Fruit fly (Drosophila melanogaster): ENCODE data around the gene Taf3.

DNA sequence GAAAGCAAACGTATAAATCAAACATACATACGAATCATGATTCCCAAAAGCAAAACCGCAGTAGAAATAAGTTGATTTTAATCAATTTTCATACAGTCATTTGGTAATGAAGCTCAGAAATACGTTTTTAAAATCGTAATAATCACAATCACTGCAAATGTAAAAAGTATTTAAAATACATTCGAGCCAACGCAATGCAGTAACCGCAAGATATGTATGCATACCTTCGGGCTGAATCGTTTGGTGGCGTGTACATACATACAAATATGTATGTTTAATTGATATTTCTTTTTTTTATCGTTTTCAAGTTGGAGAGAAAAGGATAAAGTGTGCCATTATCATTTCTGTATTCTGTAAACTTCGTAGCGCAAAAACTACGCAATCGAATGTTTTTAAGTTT, 23.5 kb upstream of the Taf3 start:
- TF ChIP-seq Clk (GFP tag; optimal IDR thresholded peaks at IDR 0.05) (no peak), cic (GFP tag; optimal IDR thresholded peaks at IDR 0.05) (no peak)

All from whole organism, adult.